Worm (Caenorhabditis elegans) whole organism, late embryonic: ENCODE measurements around the gene C28G1.2.

ENCODE experiments used
- ceh-19 ChIP-seq: fragments of 200-800 bp; sonication (Bioruptor generic); optimal IDR thresholded peaks from 2 replicates; lab custom pipeline; 2018; ENCODE audit warnings: mild to moderate bottlenecking, missing genetic modification characterization, missing compliant biosample characterization
- ceh-31 ChIP-seq: sonication (generic microtip); optimal IDR thresholded peaks from 2 replicates; lab custom pipeline; 2016; ENCODE audit warnings: missing genetic modification characterization, missing compliant biosample characterization
- dmd-4 ChIP-seq: sonication (generic microtip); optimal IDR thresholded peaks from 2 replicates; lab custom pipeline; 2016; ENCODE audit warnings: borderline replicate concordance, missing genetic modification characterization, missing compliant biosample characterization
- elt-4 ChIP-seq: sonication (generic microtip); optimal IDR thresholded peaks from 2 replicates; lab custom pipeline; 2016; ENCODE audit warnings: missing genetic modification characterization, missing compliant biosample characterization
- ets-4 ChIP-seq: sonication (generic microtip); optimal IDR thresholded peaks from 2 replicates; lab custom pipeline; 2016; ENCODE audit warnings: missing genetic modification characterization, missing compliant biosample characterization
- eyg-1 ChIP-seq: sonication (generic microtip); optimal IDR thresholded peaks from 2 replicates; lab custom pipeline; 2016; ENCODE audit warnings: missing genotype, missing genetic modification characterization, missing compliant biosample characterization
- fkh-10 ChIP-seq: fragments of 150-350 bp; optimal IDR thresholded peaks from 2 replicates; lab custom pipeline; 2014; ENCODE audit warnings: missing biosample characterization, missing genetic modification reagents, missing genetic modification characterization
- hlh-30 ChIP-seq: sonication (generic microtip); optimal IDR thresholded peaks from 2 replicates; lab custom pipeline; 2017; ENCODE audit warnings: antibody characterized with exemption, missing genetic modification characterization, missing compliant biosample characterization; ENCODE audit not compliant: insufficient read depth
- nhr-11 ChIP-seq: fragments of 150-350 bp; optimal IDR thresholded peaks from 2 replicates; lab custom pipeline; 2014; ENCODE audit warnings: missing biosample characterization, missing genetic modification characterization
- odd-2 ChIP-seq: sonication (generic microtip); optimal IDR thresholded peaks from 2 replicates; lab custom pipeline; 2017; ENCODE audit warnings: antibody characterized with exemption, mild to moderate bottlenecking, missing genetic modification characterization, missing compliant biosample characterization
- pha-4 ChIP-seq: fragments of 150-350 bp; optimal IDR thresholded peaks from 2 replicates; lab custom pipeline; 2018; ENCODE audit warnings: missing biosample characterization, missing genetic modification reagents, missing genetic modification characterization
- syd-9 ChIP-seq: sonication (generic microtip); optimal IDR thresholded peaks from 2 replicates; lab custom pipeline; 2016; ENCODE audit warnings: mild to moderate bottlenecking, missing genetic modification characterization, moderate library complexity, missing compliant biosample characterization
- unc-3 ChIP-seq, 2 experiments: fragments of 200-800 bp in 1 of 2; sonication (Bioruptor generic) in 1 of 2; sonication (generic microtip) in 1 of 2; conservative IDR thresholded peaks in 1 of 2; optimal IDR thresholded peaks in 1 of 2; 2 replicates each; pipeline versions ENCODE4 v1.3.6 to Lab custom; 2016 to 2022; ENCODE audit warnings: missing compliant biosample characterization in 2 of 2, missing genetic modification characterization in 2 of 2, missing genetic modification reagents in 1 of 2
- zip-5 ChIP-seq: sonication (generic microtip); optimal IDR thresholded peaks from 2 replicates; lab custom pipeline; 2016; ENCODE audit warnings: missing genetic modification characterization, missing compliant biosample characterization

- TF ChIP-seq ceh-31 (tag; lab: Kevin White, UChicago) (no peak), elt-4 (tag; lab: Kevin White, UChicago) (no peak), unc-3 (GFP tag; conservative IDR thresholded peaks at IDR 0.05; lab: Robert Waterston, UW) (no peak), unc-3 (tag; optimal IDR thresholded peaks at IDR 0.05; lab: Kevin White, UChicago) (no peak), pha-4 (tag; lab: Kevin White, UChicago) (no peak), nhr-11 (tag; lab: Kevin White, UChicago) (no peak), ets-4 (tag; lab: Kevin White, UChicago) (no peak), zip-5 (tag; lab: Kevin White, UChicago) (no peak), hlh-30 (tag; lab: Kevin White, UChicago) (no peak), fkh-10 (GFP tag; lab: Kevin White, UChicago) (no peak), dmd-4 (tag; lab: Kevin White, UChicago) (no peak), eyg-1 (tag; lab: Kevin White, UChicago) (no peak), odd-2 (tag; lab: Kevin White, UChicago) (no peak), ceh-19 (no peak), syd-9 (tag; lab: Kevin White, UChicago) (no peak)
Observed at ce11 chrX:8787689-8788222, 48.1 kb upstream of the C28G1.2 start.
